Worm (Caenorhabditis elegans) whole organism, mixed stage, embryonic: ENCODE results near the gene cal-7.

Source experiments
- M03D4.4 ChIP-seq: sonication (generic microtip); optimal IDR thresholded peaks from 2 replicates; lab custom pipeline; 2017; ENCODE audit warnings: mild to moderate bottlenecking, missing genetic modification characterization, missing compliant biosample characterization
- bed-3 ChIP-seq: fragments of 200-800 bp; sonication (Bioruptor generic); optimal IDR thresholded peaks from 3 replicates; lab custom pipeline; 2018; ENCODE audit warnings: mild to moderate bottlenecking, missing genetic modification characterization, moderate library complexity, missing compliant biosample characterization
- blmp-1 ChIP-seq: fragments of 150-350 bp; optimal IDR thresholded peaks from 2 replicates; lab custom pipeline; 2014; ENCODE audit warnings: missing biosample characterization, missing genetic modification characterization
- ceh-43 ChIP-seq: fragments of 200-800 bp; sonication (Bioruptor generic); optimal IDR thresholded peaks from 2 replicates; lab custom pipeline; 2018; ENCODE audit warnings: mild to moderate bottlenecking, missing genetic modification characterization, moderate library complexity, missing compliant biosample characterization
- ceh-83 ChIP-seq: fragments of 200-800 bp; sonication (Bioruptor generic); optimal IDR thresholded peaks from 2 replicates; lab custom pipeline; 2018; ENCODE audit warnings: mild to moderate bottlenecking, missing genetic modification characterization, missing compliant biosample characterization
- ces-1 ChIP-seq: fragments of 150-350 bp; optimal IDR thresholded peaks from 2 replicates; lab custom pipeline; 2014; ENCODE audit warnings: missing biosample characterization, missing genetic modification reagents, missing genetic modification characterization
- cnd-1 ChIP-seq: fragments of 200-800 bp; sonication (Bioruptor generic); optimal IDR thresholded peaks from 2 replicates; lab custom pipeline; 2018; ENCODE audit warnings: mild to moderate bottlenecking, missing genetic modification characterization, missing compliant biosample characterization
- drap-1 ChIP-seq: fragments of 200-800 bp; sonication (Bioruptor generic); optimal IDR thresholded peaks from 3 replicates; lab custom pipeline; 2018; ENCODE audit warnings: mild to moderate bottlenecking, missing genetic modification characterization, missing compliant biosample characterization
- elt-1 ChIP-seq: sonication (generic microtip); optimal IDR thresholded peaks from 2 replicates; lab custom pipeline; 2017; ENCODE audit warnings: missing genetic modification characterization, mild to moderate bottlenecking, missing compliant biosample characterization, antibody characterized with exemption, moderate library complexity, borderline replicate concordance; ENCODE audit not compliant: insufficient read depth
- elt-3 ChIP-seq: fragments of 150-350 bp; optimal IDR thresholded peaks from 2 replicates; lab custom pipeline; 2014; ENCODE audit warnings: missing biosample characterization, missing genetic modification characterization
- flh-1 ChIP-seq: fragments of 200-800 bp; sonication (Bioruptor generic); optimal IDR thresholded peaks from 2 replicates; lab custom pipeline; 2018; ENCODE audit warnings: mild to moderate bottlenecking, missing genetic modification characterization, moderate library complexity, missing compliant biosample characterization
- ham-2 ChIP-seq: fragments of 200-800 bp; sonication (Bioruptor generic); optimal IDR thresholded peaks from 2 replicates; lab custom pipeline; 2018; ENCODE audit warnings: mild to moderate bottlenecking, missing genetic modification characterization, missing compliant biosample characterization
- hlh-1 ChIP-seq: fragments of 150-350 bp; optimal IDR thresholded peaks from 2 replicates; lab custom pipeline; 2014; ENCODE audit warnings: missing biosample characterization, missing genetic modification reagents, missing genetic modification characterization
- lin-13 ChIP-seq: fragments of 150-350 bp; optimal IDR thresholded peaks from 2 replicates; lab custom pipeline; 2014; ENCODE audit warnings: missing biosample characterization, missing genetic modification characterization
- lin-32 ChIP-seq: fragments of 200-800 bp; sonication (Bioruptor generic); optimal IDR thresholded peaks from 2 replicates; lab custom pipeline; 2018; ENCODE audit warnings: mild to moderate bottlenecking, missing genetic modification characterization, missing compliant biosample characterization
- lsy-2 ChIP-seq: fragments of 150-350 bp; optimal IDR thresholded peaks from 2 replicates; lab custom pipeline; 2014; ENCODE audit warnings: missing biosample characterization, missing genetic modification characterization
- mab-5 ChIP-seq: fragments of 150-350 bp; optimal IDR thresholded peaks from 2 replicates; lab custom pipeline; 2014; ENCODE audit warnings: missing biosample characterization, missing genetic modification characterization
- mep-1 ChIP-seq: fragments of 150-350 bp; optimal IDR thresholded peaks from 2 replicates; lab custom pipeline; 2017; ENCODE audit warnings: missing biosample characterization, missing genetic modification reagents, missing genetic modification characterization, inconsistent platforms
- mls-2 ChIP-seq: sonication (generic microtip); optimal IDR thresholded peaks from 2 replicates; lab custom pipeline; 2016; ENCODE audit warnings: mild to moderate bottlenecking, missing genetic modification characterization, moderate library complexity, missing compliant biosample characterization
- nhr-2 ChIP-seq: fragments of 150-350 bp; optimal IDR thresholded peaks from 2 replicates; lab custom pipeline; 2014; ENCODE audit warnings: missing biosample characterization, missing genetic modification characterization
- nhr-237 ChIP-seq: fragments of 150-350 bp; optimal IDR thresholded peaks from 2 replicates; lab custom pipeline; 2014; ENCODE audit warnings: missing biosample characterization, missing genetic modification characterization
- nhr-76 ChIP-seq: sonication (generic microtip); optimal IDR thresholded peaks from 2 replicates; lab custom pipeline; 2017; ENCODE audit warnings: missing biosample characterization, missing genetic modification characterization
- pha-4 ChIP-seq: fragments of 150-350 bp; optimal IDR thresholded peaks from 2 replicates; lab custom pipeline; 2018; ENCODE audit warnings: missing biosample characterization, missing genetic modification reagents, missing genetic modification characterization
- sem-2 ChIP-seq: fragments of 200-800 bp; sonication (Bioruptor generic); optimal IDR thresholded peaks from 2 replicates; lab custom pipeline; 2018; ENCODE audit warnings: mild to moderate bottlenecking, missing genetic modification characterization, missing compliant biosample characterization
- snpc-4 ChIP-seq: fragments of 150-350 bp; optimal IDR thresholded peaks from 2 replicates; lab custom pipeline; 2014; ENCODE audit warnings: missing biosample characterization, missing genetic modification characterization
- sptf-1 ChIP-seq: sonication (generic microtip); optimal IDR thresholded peaks from 2 replicates; lab custom pipeline; 2017; ENCODE audit warnings: mild to moderate bottlenecking, missing genetic modification characterization, moderate library complexity, missing compliant biosample characterization
- tbx-8 ChIP-seq: fragments of 200-800 bp; sonication (Bioruptor generic); optimal IDR thresholded peaks from 2 replicates; lab custom pipeline; 2018; ENCODE audit warnings: mild to moderate bottlenecking, missing genetic modification characterization, moderate library complexity, missing compliant biosample characterization
- unc-120 ChIP-seq: sonication (generic microtip); optimal IDR thresholded peaks from 2 replicates; lab custom pipeline; 2017; ENCODE audit warnings: missing genetic modification characterization, missing compliant biosample characterization; ENCODE audit not compliant: poor library complexity, severe bottlenecking
- unc-39 ChIP-seq: fragments of 150-350 bp; optimal IDR thresholded peaks from 2 replicates; lab custom pipeline; 2014; ENCODE audit warnings: missing biosample characterization, missing genetic modification characterization
- unc-62 ChIP-seq: fragments of 150-350 bp; optimal IDR thresholded peaks from 2 replicates; lab custom pipeline; 2014; ENCODE audit warnings: missing biosample characterization, missing genetic modification reagents, missing genetic modification characterization
- zip-8 ChIP-seq: fragments of 150-350 bp; optimal IDR thresholded peaks from 2 replicates; lab custom pipeline; 2014; ENCODE audit warnings: missing biosample characterization, missing genetic modification characterization
- ztf-11 ChIP-seq: fragments of 150-350 bp; optimal IDR thresholded peaks from 2 replicates; lab custom pipeline; 2014; ENCODE audit warnings: missing biosample characterization, missing genetic modification characterization

cal-7 gene

ce11 chrV:9711174-9711573 is 22.7 kb upstream of the cal-7 start:
- TF ChIP-seq sptf-1 (tag; lab: Kevin White, UChicago) (no peak), M03D4.4 (tag; lab: Kevin White, UChicago) (no peak), unc-39 (tag; lab: Kevin White, UChicago) (no peak)
- TF ChIP-seq, all 35 proteins: peak for 0

- TF ChIP-seq cnd-1 (no peak), mep-1 (tag; lab: Kevin White, UChicago) (no peak)
- TF ChIP-seq, all 35 proteins: peak for 0
These were observed 21.3 kb upstream of the cal-7 start for ce11 chrV:9712418-9713173.

ce11 chrV:9713532-9713931 is 20.4 kb upstream of the cal-7 start, which contains the start of gene F40F9.10:
TSS of gene F40F9.10 (minus strand) at chrV:9713632.
- TF ChIP-seq ceh-83 (GFP tag; lab: Kevin White, UChicago) (no peak), mep-1 (tag; lab: Kevin White, UChicago) (no peak), lin-13 (tag; lab: Kevin White, UChicago) (no peak), bed-3 (GFP tag; lab: Kevin White, UChicago) (no peak), nhr-2 (tag; lab: Kevin White, UChicago) (no peak), flh-1 (GFP tag; lab: Kevin White, UChicago) (no peak), mls-2 (no peak), snpc-4 (tag; lab: Kevin White, UChicago) (no peak), hlh-1 (no peak), ces-1 (GFP tag; lab: Kevin White, UChicago) (no peak), lsy-2 (tag; lab: Kevin White, UChicago) (no peak), blmp-1 (no peak), unc-62 (no peak)

ce11 chrV:9714909-9715308 is 19.0 kb upstream of the cal-7 start, which contains the start of gene F40F9.3:
TSS of gene F40F9.3 (plus strand) at chrV:9715209.
- no peak for TF ChIP-seq elt-1 (tag; lab: Kevin White, UChicago)
- no peak for TF ChIP-seq cnd-1
- no peak for TF ChIP-seq ceh-83 (GFP tag; lab: Kevin White, UChicago)
- TF ChIP-seq nhr-237: no peak
- no peak for TF ChIP-seq drap-1
- TF ChIP-seq lsy-2 (tag; lab: Kevin White, UChicago): no peak
- no peak for TF ChIP-seq bed-3 (GFP tag; lab: Kevin White, UChicago)
- no peak for TF ChIP-seq flh-1 (GFP tag; lab: Kevin White, UChicago)
- TF ChIP-seq unc-120 (tag; lab: Kevin White, UChicago): no peak
- TF ChIP-seq pha-4: no peak

ce11 chrV:9716397-9716796 is 17.5 kb upstream of the cal-7 start, which contains the start of gene str-188:
TSS of gene str-188 (plus strand) at chrV:9716697.
- TF ChIP-seq nhr-76 (tag; lab: Kevin White, UChicago) (no peak), sem-2 (GFP tag; lab: Kevin White, UChicago) (no peak), elt-3 (tag; lab: Kevin White, UChicago) (no peak), unc-120 (tag; lab: Kevin White, UChicago) (no peak), tbx-8 (no peak), bed-3 (GFP tag; lab: Kevin White, UChicago) (no peak), ceh-43 (GFP tag; lab: Kevin White, UChicago) (no peak), ces-1 (GFP tag; lab: Kevin White, UChicago) (no peak), lsy-2 (tag; lab: Kevin White, UChicago) (no peak), drap-1 (no peak), flh-1 (GFP tag; lab: Kevin White, UChicago) (no peak), snpc-4 (tag; lab: Kevin White, UChicago) (no peak)

- TF ChIP-seq nhr-2 (tag; lab: Kevin White, UChicago) (peak; percentile 64), bed-3 (GFP tag; lab: Kevin White, UChicago) (no peak), mls-2 (no peak), lsy-2 (tag; lab: Kevin White, UChicago) (no peak), zip-8 (tag; lab: Kevin White, UChicago) (peak; percentile 84), flh-1 (GFP tag; lab: Kevin White, UChicago) (no peak), unc-120 (tag; lab: Kevin White, UChicago) (no peak), pha-4 (peak; percentile 43), lin-32 (GFP tag; lab: Kevin White, UChicago) (no peak), ceh-83 (GFP tag; lab: Kevin White, UChicago) (no peak), ceh-43 (GFP tag; lab: Kevin White, UChicago) (no peak), ham-2 (GFP tag; lab: Kevin White, UChicago) (peak; percentile 32), ztf-11 (tag; lab: Kevin White, UChicago) (no peak), mab-5 (tag; lab: Kevin White, UChicago) (peak; percentile 6), cnd-1 (no peak), tbx-8 (no peak), ces-1 (GFP tag; lab: Kevin White, UChicago) (no peak), unc-62 (peak; percentile 10), unc-39 (tag; lab: Kevin White, UChicago) (no peak), snpc-4 (tag; lab: Kevin White, UChicago) (no peak), M03D4.4 (tag; lab: Kevin White, UChicago) (peak; percentile 34), nhr-237 (no peak), drap-1 (no peak), nhr-76 (tag; lab: Kevin White, UChicago) (no peak), hlh-1 (no peak), sem-2 (GFP tag; lab: Kevin White, UChicago) (no peak), blmp-1 (no peak)
These were observed 9.8 kb upstream of the cal-7 start, which contains the start of gene slcr-46.3 for ce11 chrV:9724021-9724671. TSS of gene slcr-46.3 (minus strand) at chrV:9724106.
